Fruit fly (Drosophila melanogaster): ENCODE data around the gene Doc3.

Gene Doc3

dm6 chr3L:8997686-8998239, 7.2 kb upstream of the Doc3 start, which contains the start of the genes smg and CG5087 (continued):
- TF ChIP-seq CG14667 (GFP tag; IDR thresholded peaks at IDR 0.05) = no peak
- peak; percentile 72 for TF ChIP-seq mam (GFP tag; optimal IDR thresholded peaks at IDR 0.05)
- no peak for TF ChIP-seq CG10462 (GFP tag; optimal IDR thresholded peaks at IDR 0.05)
- no peak for TF ChIP-seq CG3838 (GFP tag; optimal IDR thresholded peaks at IDR 0.05)
- no peak for TF ChIP-seq tap (tag; optimal IDR thresholded peaks at IDR 0.05)
- no peak for TF ChIP-seq CG2199 (GFP tag; IDR thresholded peaks at IDR 0.05)
- no peak for TF ChIP-seq Lim3 (GFP tag; IDR thresholded peaks at IDR 0.05)
- no peak for TF ChIP-seq CG17568 (GFP tag; optimal IDR thresholded peaks at IDR 0.05)
- TF ChIP-seq CG12299 (tag; optimal IDR thresholded peaks at IDR 0.05) = peak; percentile 35
- no peak; the same call in 1 of the 2 replicates for TF ChIP-seq ttk (GFP tag; IDR thresholded peaks at IDR 0.05)
- TF ChIP-seq Hr51 (GFP tag; optimal IDR thresholded peaks at IDR 0.05) = peak in 1 of 2 experiments; percentile 8
- no peak for TF ChIP-seq run (tag; optimal IDR thresholded peaks at IDR 0.05)
- TF ChIP-seq C15 (GFP tag; IDR thresholded peaks at IDR 0.05) = no peak
- no peak for TF ChIP-seq CG31441 (GFP tag; IDR thresholded peaks at IDR 0.05)
- TF ChIP-seq D (optimal IDR thresholded peaks at IDR 0.05) = no peak
- no peak for TF ChIP-seq D (GFP tag; optimal IDR thresholded peaks at IDR 0.05)
- TF ChIP-seq CG17328 (GFP tag; IDR thresholded peaks at IDR 0.05) = no peak
- TF ChIP-seq CG7786 (GFP tag; optimal IDR thresholded peaks at IDR 0.05) = peak; percentile 8
- TF ChIP-seq Dll (GFP tag; IDR thresholded peaks at IDR 0.05; ENCODE audit: partially characterized antibody) = peak; percentile 73
- TF ChIP-seq Dp (GFP tag; optimal IDR thresholded peaks at IDR 0.05) = peak; percentile 56
- TF ChIP-seq CG32772 (GFP tag; IDR thresholded peaks at IDR 0.05) = no peak
- peak; percentile 56 for TF ChIP-seq CG11398 (GFP tag; optimal IDR thresholded peaks at IDR 0.05)
- TF ChIP-seq H15 (GFP tag; IDR thresholded peaks at IDR 0.05) = no peak
- peak; percentile 63 for TF ChIP-seq repo (GFP tag; optimal IDR thresholded peaks at IDR 0.05)
- no peak for TF ChIP-seq btn (GFP tag; optimal IDR thresholded peaks at IDR 0.05)
- peak; percentile 56; the same call in 2 of the 3 replicates for TF ChIP-seq zfh1 (GFP tag; IDR thresholded peaks at IDR 0.05)
- TF ChIP-seq peb (GFP tag; IDR thresholded peaks at IDR 0.05) = no peak
- no peak for TF ChIP-seq gem (tag; optimal IDR thresholded peaks at IDR 0.05)
- TF ChIP-seq schlank (tag; optimal IDR thresholded peaks at IDR 0.05) = no peak
- TF ChIP-seq Meics (GFP tag; optimal IDR thresholded peaks at IDR 0.05) = no peak
- peak; percentile 17 for TF ChIP-seq eyg (GFP tag; optimal IDR thresholded peaks at IDR 0.05)
- TF ChIP-seq CG13287 (GFP tag; IDR thresholded peaks at IDR 0.05; ENCODE audit: partially characterized antibody) = peak; percentile 76
- no peak for TF ChIP-seq CG17359 (tag; optimal IDR thresholded peaks at IDR 0.05)
- TF ChIP-seq ham (GFP tag; IDR thresholded peaks at IDR 0.05) = no peak
- TF ChIP-seq CG8290 (GFP tag; optimal IDR thresholded peaks at IDR 0.05) = peak; percentile 30
- no peak for TF ChIP-seq CG8290 (tag; optimal IDR thresholded peaks at IDR 0.05)
- TF ChIP-seq CG8924 (tag; optimal IDR thresholded peaks at IDR 0.05) = peak; percentile 86
- peak; percentile 74 for TF ChIP-seq cg (GFP tag; optimal IDR thresholded peaks at IDR 0.05)
- peak; percentile 59 for TF ChIP-seq Scr (GFP tag; IDR thresholded peaks at IDR 0.05; ENCODE audit: partially characterized antibody)
- peak; percentile 92 for TF ChIP-seq HmgZ (tag; optimal IDR thresholded peaks at IDR 0.05)
- no peak for TF ChIP-seq jigr1 (GFP tag; IDR thresholded peaks at IDR 0.05)
- peak; percentile 46 for TF ChIP-seq CG9876 (GFP tag; optimal IDR thresholded peaks at IDR 0.05)
- TF ChIP-seq crol (GFP tag; IDR thresholded peaks at IDR 0.05) = no peak
- peak; percentile 56 for TF ChIP-seq sna (GFP tag; IDR thresholded peaks at IDR 0.05; ENCODE audit: partially characterized antibody)
- peak; percentile 2 for TF ChIP-seq Six4 (GFP tag; optimal IDR thresholded peaks at IDR 0.05)
- TF ChIP-seq TFAM (GFP tag; optimal IDR thresholded peaks at IDR 0.05) = no peak
- no peak for TF ChIP-seq br (optimal IDR thresholded peaks at IDR 0.05)
- TF ChIP-seq Fer2 (tag; optimal IDR thresholded peaks at IDR 0.05) = no peak
- no peak for TF ChIP-seq dmrt99B (tag; optimal IDR thresholded peaks at IDR 0.05)
- peak; percentile 3 for TF ChIP-seq CG3281 (GFP tag; optimal IDR thresholded peaks at IDR 0.05)
- TF ChIP-seq pan (optimal IDR thresholded peaks at IDR 0.05) = no peak
- TF ChIP-seq pan (GFP tag; optimal IDR thresholded peaks at IDR 0.05 in 1 of 2, IDR thresholded peaks at IDR 0.05 in 1 of 2) = peak in 1 of 2 experiments; percentile 33

Data from whole organism, embryonic.